Worm (Caenorhabditis elegans) whole organism, late embryonic: ENCODE data around the gene F49F1.14.

Source experiments
- C38D4.7 ChIP-seq: fragments of 200-800 bp; sonication (Bioruptor generic); optimal IDR thresholded peaks from 2 replicates; lab custom pipeline; 2018; ENCODE audit warnings: mild to moderate bottlenecking, missing genetic modification characterization, moderate library complexity, missing compliant biosample characterization
- F13H6.1 ChIP-seq: sonication (generic microtip); optimal IDR thresholded peaks from 2 replicates; lab custom pipeline; 2016; ENCODE audit warnings: missing genetic modification characterization, missing compliant biosample characterization
- T23F11.4 ChIP-seq: fragments of 200-800 bp; sonication (Bioruptor generic); optimal IDR thresholded peaks from 2 replicates; lab custom pipeline; 2018; ENCODE audit warnings: mild to moderate bottlenecking, missing genetic modification characterization, missing compliant biosample characterization
- ahr-1 ChIP-seq: sonication (generic microtip); optimal IDR thresholded peaks from 2 replicates; lab custom pipeline; 2016; ENCODE audit warnings: missing genetic modification characterization, missing compliant biosample characterization
- ama-1 ChIP-seq: fragments of 150-350 bp; optimal IDR thresholded peaks from 2 replicates; lab custom pipeline; 2014
- ceh-2 ChIP-seq: sonication (generic microtip); optimal IDR thresholded peaks from 2 replicates; lab custom pipeline; 2016; ENCODE audit warnings: missing genotype, missing genetic modification characterization, missing compliant biosample characterization
- ceh-30 ChIP-seq: fragments of 150-350 bp; optimal IDR thresholded peaks from 2 replicates; lab custom pipeline; 2014; ENCODE audit warnings: missing biosample characterization, missing genetic modification characterization
- ceh-31 ChIP-seq: sonication (generic microtip); optimal IDR thresholded peaks from 2 replicates; lab custom pipeline; 2016; ENCODE audit warnings: missing genetic modification characterization, missing compliant biosample characterization
- ceh-34 ChIP-seq: sonication (generic microtip); optimal IDR thresholded peaks from 2 replicates; lab custom pipeline; 2016; ENCODE audit warnings: mild to moderate bottlenecking, missing genetic modification characterization, missing compliant biosample characterization
- ceh-48 ChIP-seq: sonication (generic microtip); optimal IDR thresholded peaks from 2 replicates; lab custom pipeline; 2016; ENCODE audit warnings: missing genetic modification characterization, inconsistent platforms, missing compliant biosample characterization
- ceh-6 ChIP-seq: fragments of 200-800 bp; sonication (Bioruptor generic); optimal IDR thresholded peaks from 2 replicates; lab custom pipeline; 2018; ENCODE audit warnings: mild to moderate bottlenecking, missing genetic modification characterization, missing compliant biosample characterization
- ceh-9 ChIP-seq: sonication (generic microtip); optimal IDR thresholded peaks from 2 replicates; lab custom pipeline; 2016; ENCODE audit warnings: mild to moderate bottlenecking, missing genetic modification characterization, inconsistent platforms, missing compliant biosample characterization
- elt-2 ChIP-seq: sonication (generic microtip); optimal IDR thresholded peaks from 2 replicates; lab custom pipeline; 2016; ENCODE audit warnings: missing genetic modification reagents, missing genetic modification characterization, missing compliant biosample characterization
- elt-4 ChIP-seq: sonication (generic microtip); optimal IDR thresholded peaks from 2 replicates; lab custom pipeline; 2016; ENCODE audit warnings: missing genetic modification characterization, missing compliant biosample characterization
- ets-4 ChIP-seq: sonication (generic microtip); optimal IDR thresholded peaks from 2 replicates; lab custom pipeline; 2016; ENCODE audit warnings: missing genetic modification characterization, missing compliant biosample characterization
- eyg-1 ChIP-seq: sonication (generic microtip); optimal IDR thresholded peaks from 2 replicates; lab custom pipeline; 2016; ENCODE audit warnings: missing genotype, missing genetic modification characterization, missing compliant biosample characterization
- fkh-10 ChIP-seq: fragments of 150-350 bp; optimal IDR thresholded peaks from 2 replicates; lab custom pipeline; 2014; ENCODE audit warnings: missing biosample characterization, missing genetic modification reagents, missing genetic modification characterization
- gmeb-2 ChIP-seq: sonication (generic microtip); optimal IDR thresholded peaks from 2 replicates; lab custom pipeline; 2016; ENCODE audit warnings: missing genetic modification characterization, inconsistent platforms, missing compliant biosample characterization
- hlh-6 ChIP-seq: sonication (generic microtip); optimal IDR thresholded peaks from 2 replicates; lab custom pipeline; 2016; ENCODE audit warnings: missing genotype, missing genetic modification characterization, missing compliant biosample characterization
- hlh-8 ChIP-seq: sonication (generic microtip); optimal IDR thresholded peaks from 2 replicates; lab custom pipeline; 2016; ENCODE audit warnings: missing genotype, missing genetic modification characterization, missing compliant biosample characterization
- lin-11 ChIP-seq: fragments of 200-800 bp; sonication (Bioruptor generic); optimal IDR thresholded peaks from 2 replicates; lab custom pipeline; 2018; ENCODE audit warnings: mild to moderate bottlenecking, missing genetic modification characterization, missing compliant biosample characterization
- madf-2 ChIP-seq: sonication (generic microtip); optimal IDR thresholded peaks from 2 replicates; lab custom pipeline; 2017; ENCODE audit warnings: missing genetic modification characterization, missing compliant biosample characterization
- nfya-1 ChIP-seq: sonication (generic microtip); optimal IDR thresholded peaks from 2 replicates; lab custom pipeline; 2017; ENCODE audit warnings: missing genetic modification characterization, mild to moderate bottlenecking, missing compliant biosample characterization, antibody characterized with exemption, moderate library complexity
- nhr-232 ChIP-seq: sonication (generic microtip); optimal IDR thresholded peaks from 2 replicates; lab custom pipeline; 2016; ENCODE audit warnings: missing genetic modification characterization, missing compliant biosample characterization
- pat-9 ChIP-seq: fragments of 200-800 bp; sonication (Bioruptor generic); optimal IDR thresholded peaks from 2 replicates; lab custom pipeline; 2018; ENCODE audit warnings: mild to moderate bottlenecking, missing genetic modification characterization, moderate library complexity, missing compliant biosample characterization
- pha-2 ChIP-seq: sonication (generic microtip); optimal IDR thresholded peaks from 2 replicates; lab custom pipeline; 2017; ENCODE audit warnings: mild to moderate bottlenecking, missing genetic modification characterization, missing compliant biosample characterization
- pros-1 ChIP-seq: fragments of 150-350 bp; optimal IDR thresholded peaks from 2 replicates; lab custom pipeline; 2014; ENCODE audit warnings: missing biosample characterization, missing genetic modification reagents, missing genetic modification characterization
- rnt-1 ChIP-seq: sonication (generic microtip); optimal IDR thresholded peaks from 2 replicates; lab custom pipeline; 2016; ENCODE audit warnings: missing genetic modification characterization, missing compliant biosample characterization
- sdc-2 ChIP-seq: sonication (generic microtip); optimal IDR thresholded peaks from 2 replicates; lab custom pipeline; 2016; ENCODE audit warnings: missing genotype, missing genetic modification characterization, missing compliant biosample characterization
- sox-2 ChIP-seq: fragments of 200-800 bp; sonication (Bioruptor generic); IDR thresholded peaks from 2 replicates; pipeline ENCODE4 v1.3.6; 2022; ENCODE audit warnings: missing genetic modification reagents, missing genetic modification characterization, missing compliant biosample characterization
- syd-9 ChIP-seq: sonication (generic microtip); optimal IDR thresholded peaks from 2 replicates; lab custom pipeline; 2016; ENCODE audit warnings: mild to moderate bottlenecking, missing genetic modification characterization, moderate library complexity, missing compliant biosample characterization
- tbx-7 ChIP-seq: sonication (generic microtip); optimal IDR thresholded peaks from 2 replicates; lab custom pipeline; 2016; ENCODE audit warnings: missing genotype, missing genetic modification characterization, missing compliant biosample characterization
- unc-3 ChIP-seq, 2 experiments: fragments of 200-800 bp in 1 of 2; sonication (Bioruptor generic) in 1 of 2; sonication (generic microtip) in 1 of 2; conservative IDR thresholded peaks in 1 of 2; optimal IDR thresholded peaks in 1 of 2; 2 replicates each; pipeline versions ENCODE4 v1.3.6 to Lab custom; 2016 to 2022; ENCODE audit warnings: missing compliant biosample characterization in 2 of 2, missing genetic modification characterization in 2 of 2, missing genetic modification reagents in 1 of 2
- unc-42 ChIP-seq: sonication (generic microtip); optimal IDR thresholded peaks from 2 replicates; lab custom pipeline; 2016; ENCODE audit warnings: missing genotype, missing genetic modification characterization, missing compliant biosample characterization
- unc-86 ChIP-seq: sonication (generic microtip); optimal IDR thresholded peaks from 2 replicates; lab custom pipeline; 2016; ENCODE audit warnings: missing genetic modification characterization, missing compliant biosample characterization
- zip-5 ChIP-seq: sonication (generic microtip); optimal IDR thresholded peaks from 2 replicates; lab custom pipeline; 2016; ENCODE audit warnings: missing genetic modification characterization, missing compliant biosample characterization
- ztf-16 ChIP-seq: sonication (generic microtip); optimal IDR thresholded peaks from 2 replicates; lab custom pipeline; 2017; ENCODE audit warnings: missing genetic modification characterization, missing compliant biosample characterization

Gene F49F1.14

ce11 chrIV:4112387-4112786 is at the start of gene F49F1.14:
Gene F49F1.14, minus strand, starts transcription at chrIV:4112487.
- no peak for TF ChIP-seq C38D4.7
- TF ChIP-seq gmeb-2, result no peak
- no peak for TF ChIP-seq rnt-1 (tag; lab: Kevin White, UChicago)
- no peak for TF ChIP-seq sox-2 (GFP tag; lab: Robert Waterston, UW)
- TF ChIP-seq eyg-1 (tag; lab: Kevin White, UChicago), result no peak
- no peak for TF ChIP-seq ceh-48 (tag; lab: Kevin White, UChicago)
- TF ChIP-seq ets-4 (tag; lab: Kevin White, UChicago), result no peak
- no peak for TF ChIP-seq zip-5 (tag; lab: Kevin White, UChicago)
- TF ChIP-seq unc-42 (tag; lab: Kevin White, UChicago), result no peak
- TF ChIP-seq unc-3 (GFP tag; conservative IDR thresholded peaks at IDR 0.05; lab: Robert Waterston, UW), result no peak
- TF ChIP-seq unc-3 (tag; optimal IDR thresholded peaks at IDR 0.05; lab: Kevin White, UChicago), result no peak
- TF ChIP-seq ceh-2, result no peak
- TF ChIP-seq nhr-232, result no peak

ce11 chrIV:4154641-4155040 is 42.4 kb upstream of the F49F1.14 start, which contains the start of gene K08D10.14:
Gene K08D10.14, plus strand, starts transcription at chrIV:4154941.
- no peak for TF ChIP-seq T23F11.4
- TF ChIP-seq gmeb-2, result no peak
- TF ChIP-seq ceh-2, result no peak
- TF ChIP-seq ceh-31 (tag; lab: Kevin White, UChicago), result no peak
- TF ChIP-seq ceh-9 (tag; lab: Kevin White, UChicago), result no peak
- TF ChIP-seq ets-4 (tag; lab: Kevin White, UChicago), result no peak
- no peak for TF ChIP-seq ceh-34 (tag; lab: Kevin White, UChicago)
- TF ChIP-seq hlh-6, result no peak

- TF ChIP-seq C38D4.7, result no peak
- TF ChIP-seq nfya-1, result no peak
- TF ChIP-seq ztf-16, result no peak
- TF ChIP-seq madf-2 (tag; lab: Kevin White, UChicago), result no peak
- TF ChIP-seq pat-9 (tag; lab: Kevin White, UChicago), result no peak
Observed at ce11 chrIV:4152143-4152542, 39.9 kb upstream of the F49F1.14 start, which contains the start of the genes K08D10.10 and R07C12.1. Gene K08D10.10, plus strand, starts transcription at chrIV:4152235. Gene R07C12.1, plus strand, starts transcription at chrIV:4152456.

- TF ChIP-seq lin-11 (tag; lab: Kevin White, UChicago) (no peak), pha-2 (tag; lab: Kevin White, UChicago) (no peak)
- TF ChIP-seq, all 69 proteins: peak for 0
Observed at ce11 chrIV:4150138-4150537, 37.9 kb upstream of the F49F1.14 start.

DNA sequence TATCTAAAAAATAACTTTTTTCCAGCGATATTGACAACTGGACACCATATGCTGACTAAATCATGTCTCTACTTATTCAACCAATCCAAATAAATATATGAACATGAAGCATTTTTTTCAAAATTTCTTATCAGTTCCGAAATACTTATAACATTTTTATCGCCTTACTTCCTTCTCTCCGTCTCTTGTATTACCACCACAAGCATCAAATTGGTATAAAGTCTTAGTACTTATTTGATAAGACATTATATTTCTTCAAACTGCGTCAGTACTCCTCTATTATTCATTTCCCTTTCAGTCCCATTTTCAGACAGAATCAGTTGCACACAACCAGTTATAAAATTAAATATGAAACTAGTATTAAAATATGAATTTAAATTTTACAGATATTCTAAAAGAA is 35.6 kb upstream of the F49F1.14 start:
- TF ChIP-seq ceh-6 (GFP tag; lab: Kevin White, UChicago) (no peak), elt-2 (tag; lab: Kevin White, UChicago) (peak; percentile 47)

DNA sequence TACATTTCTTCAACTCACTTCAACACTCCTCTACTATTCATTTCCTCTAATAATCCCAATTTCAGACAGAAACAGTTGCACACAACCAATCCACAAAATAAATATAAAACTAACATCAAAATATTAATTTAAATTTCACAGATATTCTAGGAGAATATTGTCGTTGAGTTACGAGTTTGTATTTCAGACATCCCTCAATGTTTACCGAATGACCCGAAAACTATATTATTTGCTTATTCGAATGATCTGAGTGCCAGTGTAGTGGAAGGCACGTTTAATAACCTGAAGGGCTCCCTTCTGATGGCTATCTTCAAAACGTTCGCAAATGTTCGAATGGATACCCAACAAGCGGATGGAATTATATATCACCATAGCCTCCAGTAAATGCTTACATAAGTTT is 32.5 kb upstream of the F49F1.14 start, which contains the start of gene R07C12.3:
R07C12.3 (plus strand) TSS at position 301 of the 400 bp plus-strand sequence.
- TF ChIP-seq unc-86 (tag; lab: Kevin White, UChicago), result no peak
- TF ChIP-seq syd-9 (tag; lab: Kevin White, UChicago), result no peak
- no peak for TF ChIP-seq F13H6.1 (tag; lab: Kevin White, UChicago)
- TF ChIP-seq fkh-10 (GFP tag; lab: Kevin White, UChicago), result no peak
- no peak for TF ChIP-seq ceh-30 (tag; lab: Kevin White, UChicago)
- no peak for TF ChIP-seq elt-4 (tag; lab: Kevin White, UChicago)
- TF ChIP-seq tbx-7 (tag; lab: Kevin White, UChicago), result no peak
- TF ChIP-seq hlh-8 (tag; lab: Kevin White, UChicago), result no peak
- no peak for TF ChIP-seq eyg-1 (tag; lab: Kevin White, UChicago)
- TF ChIP-seq unc-3 (GFP tag; conservative IDR thresholded peaks at IDR 0.05; lab: Robert Waterston, UW), result no peak
- TF ChIP-seq unc-3 (tag; optimal IDR thresholded peaks at IDR 0.05; lab: Kevin White, UChicago), result no peak
- TF ChIP-seq pros-1 (tag; lab: Kevin White, UChicago), result no peak
- TF ChIP-seq zip-5 (tag; lab: Kevin White, UChicago), result no peak
- TF ChIP-seq C38D4.7, result no peak
- no peak for TF ChIP-seq sdc-2 (tag; lab: Kevin White, UChicago)
- TF ChIP-seq ama-1 (lab: Kevin White, UChicago), result no peak
- TF ChIP-seq ahr-1 (tag; lab: Kevin White, UChicago), result no peak
